Worm (Caenorhabditis elegans) whole organism, L1 larva: Measurements from ENCODE around the gene F35G2.5.

Source experiments
- C04F5.9 ChIP-seq: sonication (generic microtip); optimal IDR thresholded peaks from 2 replicates; lab custom pipeline; 2016; ENCODE audit warnings: missing genetic modification characterization, missing compliant biosample characterization
- F16B12.6 ChIP-seq: fragments of 150-350 bp; optimal IDR thresholded peaks from 2 replicates; lab custom pipeline; 2014; ENCODE audit warnings: missing biosample characterization, missing genetic modification characterization
- alr-1 ChIP-seq: fragments of 200-800 bp; sonication (Bioruptor generic); optimal IDR thresholded peaks from 2 replicates; lab custom pipeline; 2018; ENCODE audit warnings: borderline replicate concordance, mild to moderate bottlenecking, missing genetic modification characterization, missing compliant biosample characterization
- ama-1 ChIP-seq: fragments of 150-350 bp; optimal IDR thresholded peaks from 2 replicates; lab custom pipeline; 2014
- ceh-63 ChIP-seq: fragments of 200-800 bp; sonication (Bioruptor generic); optimal IDR thresholded peaks from 2 replicates; lab custom pipeline; 2018; ENCODE audit warnings: mild to moderate bottlenecking, missing genetic modification characterization, missing compliant biosample characterization
- dpl-1 ChIP-seq, 3 experiments: fragments of 150-350 bp in 2 of 3; sonication (generic microtip) in 1 of 3; optimal IDR thresholded peaks; 2 replicates each; lab custom pipeline; 2014 to 2017; ENCODE audit warnings: missing biosample characterization in 3 of 3, missing genetic modification characterization in 3 of 3, missing genetic modification reagents in 3 of 3
- efl-1 ChIP-seq, 4 experiments: fragments of 150-350 bp; optimal IDR thresholded peaks in 3 of 4; peaks in 1 of 4; 1 replicate in 1 of 4; 2 replicates in 3 of 4; lab custom pipeline; 2014; ENCODE audit warnings: missing biosample characterization in 2 of 4, missing genetic modification characterization in 2 of 4, missing genetic modification reagents in 2 of 4
- elt-2 ChIP-seq: sonication (generic microtip); optimal IDR thresholded peaks from 2 replicates; lab custom pipeline; 2016; ENCODE audit warnings: missing genetic modification characterization, mild to moderate bottlenecking, inconsistent platforms, missing compliant biosample characterization, missing genetic modification reagents
- fkh-8 ChIP-seq: sonication (generic microtip); optimal IDR thresholded peaks from 2 replicates; lab custom pipeline; 2016; ENCODE audit warnings: mild to moderate bottlenecking, missing genetic modification characterization, missing compliant biosample characterization
- isw-1 ChIP-seq: fragments of 200-800 bp; sonication (Bioruptor generic); IDR thresholded peaks from 2 replicates; pipeline ENCODE4 v1.3.6; 2022; ENCODE audit warnings: missing genetic modification characterization, missing compliant biosample characterization
- jun-1 ChIP-seq: fragments of 150-350 bp; optimal IDR thresholded peaks from 2 replicates; lab custom pipeline; 2014; ENCODE audit warnings: missing biosample characterization, missing genetic modification reagents, missing genetic modification characterization
- lin-14 ChIP-seq: fragments of 200-800 bp; sonication (Bioruptor generic); optimal IDR thresholded peaks from 2 replicates; lab custom pipeline; 2018; ENCODE audit warnings: mild to moderate bottlenecking, missing genetic modification characterization, moderate library complexity, missing compliant biosample characterization
- lin-39 ChIP-seq: fragments of 150-350 bp; optimal IDR thresholded peaks from 2 replicates; lab custom pipeline; 2014; ENCODE audit warnings: missing biosample characterization, missing genetic modification reagents, missing genetic modification characterization
- lir-3 ChIP-seq: sonication (generic microtip); optimal IDR thresholded peaks from 2 replicates; lab custom pipeline; 2016; ENCODE audit warnings: mild to moderate bottlenecking, missing genetic modification characterization, moderate library complexity, missing compliant biosample characterization; ENCODE audit not compliant: poor library complexity
- lsy-2 ChIP-seq, 2 experiments: fragments of 150-350 bp; optimal IDR thresholded peaks; 2 replicates each; lab custom pipeline; 2014; ENCODE audit warnings: missing biosample characterization in 2 of 2, missing genetic modification characterization in 2 of 2
- mef-2 ChIP-seq: fragments of 150-350 bp; optimal IDR thresholded peaks from 2 replicates; lab custom pipeline; 2014; ENCODE audit warnings: missing biosample characterization, missing genetic modification characterization
- nhr-19 ChIP-seq: fragments of 200-800 bp; sonication (Bioruptor generic); conservative IDR thresholded peaks from 2 replicates; pipeline ENCODE4 v1.3.6; 2022; ENCODE audit warnings: missing genetic modification characterization, missing compliant biosample characterization
- nhr-71 ChIP-seq: sonication (generic microtip); optimal IDR thresholded peaks from 2 replicates; lab custom pipeline; 2016; ENCODE audit warnings: mild to moderate bottlenecking, missing genetic modification characterization, moderate library complexity, missing compliant biosample characterization
- nhr-77 ChIP-seq: fragments of 150-350 bp; optimal IDR thresholded peaks from 2 replicates; lab custom pipeline; 2014; ENCODE audit warnings: missing biosample characterization, missing genetic modification characterization
- nhr-85 ChIP-seq: sonication (generic microtip); peaks from one replicate; lab custom pipeline; 2016; ENCODE audit warnings: missing genetic modification characterization, inconsistent platforms, missing compliant biosample characterization
- pag-3 ChIP-seq: sonication (generic microtip); optimal IDR thresholded peaks from 2 replicates; lab custom pipeline; 2017; ENCODE audit warnings: missing genetic modification characterization, mild to moderate bottlenecking, missing compliant biosample characterization, antibody characterized with exemption, borderline replicate concordance; ENCODE audit not compliant: insufficient read depth
- rnt-1 ChIP-seq: sonication (generic microtip); optimal IDR thresholded peaks from 2 replicates; lab custom pipeline; 2016; ENCODE audit warnings: mild to moderate bottlenecking, missing genetic modification characterization, moderate library complexity, missing compliant biosample characterization
- skn-1 ChIP-seq: fragments of 150-350 bp; optimal IDR thresholded peaks from 2 replicates; lab custom pipeline; 2014; ENCODE audit warnings: missing biosample characterization, missing genetic modification characterization
- sptf-1 ChIP-seq: fragments of 150-350 bp; optimal IDR thresholded peaks from 2 replicates; lab custom pipeline; 2014; ENCODE audit warnings: missing biosample characterization, missing genetic modification characterization
- swsn-7 ChIP-seq: sonication (generic microtip); optimal IDR thresholded peaks from 2 replicates; lab custom pipeline; 2016; ENCODE audit warnings: missing genetic modification characterization, missing compliant biosample characterization
- tbx-2 ChIP-seq: sonication (generic microtip); optimal IDR thresholded peaks from 2 replicates; lab custom pipeline; 2016; ENCODE audit warnings: missing genetic modification characterization, missing compliant biosample characterization
- tlp-1 ChIP-seq: fragments of 150-350 bp; optimal IDR thresholded peaks from 2 replicates; lab custom pipeline; 2014; ENCODE audit warnings: missing biosample characterization, missing genetic modification characterization
- unc-130 ChIP-seq: fragments of 150-350 bp; optimal IDR thresholded peaks from 2 replicates; lab custom pipeline; 2017; ENCODE audit warnings: missing biosample characterization, missing genetic modification characterization, inconsistent platforms
- unc-62 ChIP-seq: fragments of 150-350 bp; optimal IDR thresholded peaks from 2 replicates; lab custom pipeline; 2014; ENCODE audit warnings: missing biosample characterization, missing genetic modification reagents, missing genetic modification characterization
- vab-15 ChIP-seq: sonication (generic microtip); optimal IDR thresholded peaks from 2 replicates; lab custom pipeline; 2017; ENCODE audit warnings: missing genotype, mild to moderate bottlenecking, missing genetic modification characterization, missing compliant biosample characterization
- xbp-1 ChIP-seq: sonication (generic microtip); optimal IDR thresholded peaks from 2 replicates; lab custom pipeline; 2016; ENCODE audit warnings: missing genetic modification characterization, missing compliant biosample characterization
- zip-4 ChIP-seq: fragments of 200-800 bp; sonication (Bioruptor generic); optimal IDR thresholded peaks from 2 replicates; lab custom pipeline; 2018; ENCODE audit warnings: mild to moderate bottlenecking, missing genetic modification characterization, moderate library complexity, missing compliant biosample characterization
- ztf-11 ChIP-seq, 2 experiments: sonication (generic microtip); optimal IDR thresholded peaks; 2 replicates each; lab custom pipeline; 2016 to 2017; ENCODE audit warnings: missing genetic modification characterization in 2 of 2, missing biosample characterization in 1 of 2, missing compliant biosample characterization in 1 of 2

The F35G2.5 gene

ce11 chrIV:12200812-12201211 is 18.6 kb upstream of the F35G2.5 start:
- TF ChIP-seq sptf-1 (tag; lab: Kevin White, UChicago), result no peak
- peak; percentile 26 for TF ChIP-seq nhr-77 (tag; lab: Kevin White, UChicago)
- peak; percentile 63 for TF ChIP-seq tbx-2 (tag; lab: Kevin White, UChicago)
- peak; percentile 18; the same call in 1 of the 2 replicates for TF ChIP-seq nhr-19 (GFP tag; lab: Robert Waterston, UW)
- peak in 1 of 2 experiments; percentile 27 for TF ChIP-seq lsy-2 (tag; optimal IDR thresholded peaks at IDR 0.05; lab: Kevin White, UChicago)
- no peak for TF ChIP-seq efl-1 (optimal IDR thresholded peaks at IDR 0.05; lab: Kevin White, UChicago)
- peak in 1 of 2 experiments; percentile 19 for TF ChIP-seq efl-1 (GFP tag; optimal IDR thresholded peaks at IDR 0.05 in 1 of 2; lab: Kevin White, UChicago)
- TF ChIP-seq nhr-71 (tag; lab: Kevin White, UChicago), result peak; percentile 17
- no peak for TF ChIP-seq ceh-63 (GFP tag; lab: Kevin White, UChicago)
- no peak for TF ChIP-seq elt-2
- peak; percentile 20 for TF ChIP-seq lin-14 (GFP tag; lab: Kevin White, UChicago)
- no peak for TF ChIP-seq ama-1 (lab: Kevin White, UChicago)

ce11 chrIV:12202000-12202399 is 17.4 kb upstream of the F35G2.5 start:
- TF ChIP-seq efl-1 (optimal IDR thresholded peaks at IDR 0.05; lab: Kevin White, UChicago) (no peak), efl-1 (GFP tag; optimal IDR thresholded peaks at IDR 0.05 in 1 of 2; lab: Kevin White, UChicago) (peak in 1 of 2 experiments; percentile 15), vab-15 (tag; lab: Kevin White, UChicago) (no peak), xbp-1 (no peak), tbx-2 (tag; lab: Kevin White, UChicago) (peak; percentile 34), lin-14 (GFP tag; lab: Kevin White, UChicago) (peak; percentile 12), nhr-77 (tag; lab: Kevin White, UChicago) (peak; percentile 42)

ce11 chrIV:12202949-12203348 is 16.5 kb upstream of the F35G2.5 start, which contains the start of gene F35G2.1:
Gene F35G2.1, plus strand, starts transcription at chrIV:12203249.
- TF ChIP-seq efl-1 (optimal IDR thresholded peaks at IDR 0.05; lab: Kevin White, UChicago), result no peak
- peak in 1 of 2 experiments; percentile 20 for TF ChIP-seq efl-1 (GFP tag; optimal IDR thresholded peaks at IDR 0.05 in 1 of 2; lab: Kevin White, UChicago)
- TF ChIP-seq nhr-85 (tag; lab: Kevin White, UChicago), result no peak

- TF ChIP-seq nhr-77 (tag; lab: Kevin White, UChicago) (peak; percentile 19), skn-1 (tag; lab: Kevin White, UChicago) (no peak), swsn-7 (tag; lab: Kevin White, UChicago) (no peak), mef-2 (tag; lab: Kevin White, UChicago) (no peak), alr-1 (no peak), tbx-2 (tag; lab: Kevin White, UChicago) (peak; percentile 28), rnt-1 (tag; lab: Kevin White, UChicago) (no peak), efl-1 (optimal IDR thresholded peaks at IDR 0.05; lab: Kevin White, UChicago) (no peak), efl-1 (GFP tag; optimal IDR thresholded peaks at IDR 0.05 in 1 of 2; lab: Kevin White, UChicago) (peak in 1 of 2 experiments; percentile 81)
These were observed 15.4 kb upstream of the F35G2.5 start for ce11 chrIV:12203968-12204367.

ce11 chrIV:12207454-12207853 is 12.0 kb upstream of the F35G2.5 start:
- no peak for TF ChIP-seq lin-39
- TF ChIP-seq F16B12.6 (tag; lab: Kevin White, UChicago), result no peak
- TF ChIP-seq pag-3 (tag; lab: Kevin White, UChicago), result no peak
- no peak for TF ChIP-seq isw-1 (GFP tag; lab: Robert Waterston, UW)
- no peak for TF ChIP-seq dpl-1 (GFP tag; optimal IDR thresholded peaks at IDR 0.05; lab: Kevin White, UChicago)
- no peak for TF ChIP-seq unc-130 (tag; lab: Kevin White, UChicago)
- no peak for TF ChIP-seq vab-15 (tag; lab: Kevin White, UChicago)
- no peak for TF ChIP-seq C04F5.9 (tag; lab: Kevin White, UChicago)
- TF ChIP-seq tlp-1 (tag; lab: Kevin White, UChicago), result no peak
- no peak for TF ChIP-seq unc-62 (GFP tag; lab: Kevin White, UChicago)
- no peak for TF ChIP-seq sptf-1 (tag; lab: Kevin White, UChicago)
- TF ChIP-seq fkh-8, result no peak
- no peak for TF ChIP-seq swsn-7 (tag; lab: Kevin White, UChicago)
- TF ChIP-seq elt-2, result no peak
- no peak for TF ChIP-seq rnt-1 (tag; lab: Kevin White, UChicago)
- no peak for TF ChIP-seq zip-4 (GFP tag; lab: Kevin White, UChicago)
- no peak for TF ChIP-seq jun-1 (tag; lab: Kevin White, UChicago)
- TF ChIP-seq lir-3 (tag; lab: Kevin White, UChicago), result no peak
- TF ChIP-seq ztf-11 (tag; optimal IDR thresholded peaks at IDR 0.05; lab: Kevin White, UChicago), result no peak
- no peak for TF ChIP-seq ama-1 (lab: Kevin White, UChicago)
